Worm (Caenorhabditis elegans): ENCODE data around the gene Y39B6A.69.

The Y39B6A.69 gene

ce11 chrV:19133507-19133906, 18.7 kb downstream of the Y39B6A.69 start, which contains the start of gene Y39B6A.10:
TSS of gene Y39B6A.10 (minus strand) at chrV:19133607.
- peak; percentile 26 for TF ChIP-seq dpl-1 (GFP tag; optimal IDR thresholded peaks at IDR 0.05)
- peak; percentile 36 for TF ChIP-seq madf-8 (GFP tag; conservative IDR thresholded peaks at IDR 0.05)
- TF ChIP-seq efl-1 (GFP tag; optimal IDR thresholded peaks at IDR 0.05), result peak; percentile 66
- no peak for TF ChIP-seq nhr-120 (GFP tag; IDR thresholded peaks at IDR 0.05)
- no peak for TF ChIP-seq ceh-27 (GFP tag; optimal IDR thresholded peaks at IDR 0.05)

ce11 chrV:19131848-19132401, 20.3 kb downstream of the Y39B6A.69 start:
- TF ChIP-seq ceh-27 (GFP tag; optimal IDR thresholded peaks at IDR 0.05) (no peak), sptf-2 (GFP tag; optimal IDR thresholded peaks at IDR 0.05) (no peak), bed-1 (GFP tag; IDR thresholded peaks at IDR 0.05) (no peak), ztf-18 (tag; optimal IDR thresholded peaks at IDR 0.05) (no peak), attf-6 (GFP tag; IDR thresholded peaks at IDR 0.05) (no peak), atf-7 (tag; optimal IDR thresholded peaks at IDR 0.05) (no peak), Y56A3A.18 (GFP tag; IDR thresholded peaks at IDR 0.05) (no peak), gei-17 (GFP tag; optimal IDR thresholded peaks at IDR 0.05) (no peak), nhr-90 (tag; optimal IDR thresholded peaks at IDR 0.05) (no peak), snpc-1.1 (tag; optimal IDR thresholded peaks at IDR 0.05; ENCODE audit: insufficient read depth) (no peak), egrh-3 (GFP tag; IDR thresholded peaks at IDR 0.05) (no peak), lin-54 (GFP tag; optimal IDR thresholded peaks at IDR 0.05) (no peak)

ce11 chrV:19129497-19130212, 22.6 kb downstream of the Y39B6A.69 start:
- 0 out of 2 replicates have a peak, but pooled peaks have one; percentile 4 for TF ChIP-seq lag-1 (GFP tag; IDR thresholded peaks at IDR 0.05)
- TF ChIP-seq chd-7 (tag; optimal IDR thresholded peaks at IDR 0.05), result no peak
- no peak for TF ChIP-seq dpl-1 (GFP tag; optimal IDR thresholded peaks at IDR 0.05)
- no peak for TF ChIP-seq efl-1 (GFP tag; optimal IDR thresholded peaks at IDR 0.05)
- TF ChIP-seq F23B12.7 (tag; optimal IDR thresholded peaks at IDR 0.05; ENCODE audit: insufficient read depth), result no peak
- TF ChIP-seq zfh-2 (GFP tag; conservative IDR thresholded peaks at IDR 0.05), result peak; percentile 83
- TF ChIP-seq mcd-1 (GFP tag; IDR thresholded peaks at IDR 0.05), result 0 out of 2 replicates have a peak, but pooled peaks have one; percentile 28
- 0 out of 2 replicates have a peak, but pooled peaks have one; percentile 25 for TF ChIP-seq attf-3 (GFP tag; conservative IDR thresholded peaks at IDR 0.05)
- peak; percentile 57; the same call in 1 of the 2 replicates for TF ChIP-seq egrh-3 (GFP tag; IDR thresholded peaks at IDR 0.05)

ce11 chrV:19127225-19127624, 25.0 kb downstream of the Y39B6A.69 start, which contains the start of gene dyf-17:
TSS of gene dyf-17 (plus strand) at chrV:19127525.
- TF ChIP-seq D2030.7 (GFP tag; IDR thresholded peaks at IDR 0.05) (no peak), nhr-90 (tag; optimal IDR thresholded peaks at IDR 0.05) (no peak), xnd-1 (tag; optimal IDR thresholded peaks at IDR 0.05) (no peak), Y79H2A.3 (GFP tag; conservative IDR thresholded peaks at IDR 0.05) (no peak), dpl-1 (GFP tag; optimal IDR thresholded peaks at IDR 0.05) (no peak), F52B5.7 (tag; optimal IDR thresholded peaks at IDR 0.05) (no peak)

- TF ChIP-seq nhr-120 (GFP tag; IDR thresholded peaks at IDR 0.05) (no peak), atf-7 (tag; optimal IDR thresholded peaks at IDR 0.05) (peak; percentile 39), let-526 (GFP tag; IDR thresholded peaks at IDR 0.05) (no peak), hlh-26 (GFP tag; conservative IDR thresholded peaks at IDR 0.05) (no peak), let-607 (tag; optimal IDR thresholded peaks at IDR 0.05) (peak; percentile 10 to 52), aptf-2 (GFP tag; conservative IDR thresholded peaks at IDR 0.05) (no peak), ceh-91 (GFP tag; IDR thresholded peaks at IDR 0.05) (0 out of 2 replicates have a peak, but pooled peaks have one; percentile 31), K11D2.4 (GFP tag; IDR thresholded peaks at IDR 0.05) (0 out of 2 replicates have a peak, but pooled peaks have one; percentile 48), die-1 (tag; optimal IDR thresholded peaks at IDR 0.05) (peak; percentile 70), ztf-22 (GFP tag; optimal IDR thresholded peaks at IDR 0.05) (peak; percentile 33), cebp-1 (GFP tag; IDR thresholded peaks at IDR 0.05) (no peak), cebp-1 (tag; optimal IDR thresholded peaks at IDR 0.05) (peak; percentile 79), snpc-3.4 (tag; optimal IDR thresholded peaks at IDR 0.05) (no peak), tbx-9 (tag; optimal IDR thresholded peaks at IDR 0.05; ENCODE audit: borderline replicate concordance) (no peak), B0261.1 (tag; optimal IDR thresholded peaks at IDR 0.05) (peak; percentile 93), mcd-1 (GFP tag; IDR thresholded peaks at IDR 0.05) (peak; percentile 76)
Observed at ce11 chrV:19125812-19126211, 26.4 kb downstream of the Y39B6A.69 start.
